Worm (Caenorhabditis elegans) whole organism, late embryonic: ENCODE data around the gene F56D6.23.

Source experiments
- F13H6.1 ChIP-seq: sonication (generic microtip); optimal IDR thresholded peaks from 2 replicates; lab custom pipeline; 2016; ENCODE audit warnings: missing genetic modification characterization, missing compliant biosample characterization
- che-1 ChIP-seq: sonication (generic microtip); optimal IDR thresholded peaks from 2 replicates; lab custom pipeline; 2016; ENCODE audit warnings: mild to moderate bottlenecking, missing genetic modification characterization, missing compliant biosample characterization
- npax-4 ChIP-seq: sonication (generic microtip); optimal IDR thresholded peaks from 2 replicates; lab custom pipeline; 2016; ENCODE audit warnings: missing genetic modification characterization, missing compliant biosample characterization
- pqm-1 ChIP-seq: sonication (generic microtip); optimal IDR thresholded peaks from 2 replicates; lab custom pipeline; 2016; ENCODE audit warnings: missing genetic modification characterization, missing compliant biosample characterization
- tbx-2 ChIP-seq: sonication (generic microtip); optimal IDR thresholded peaks from 2 replicates; lab custom pipeline; 2016; ENCODE audit warnings: missing genetic modification characterization, missing compliant biosample characterization
- unc-86 ChIP-seq: sonication (generic microtip); optimal IDR thresholded peaks from 2 replicates; lab custom pipeline; 2016; ENCODE audit warnings: missing genetic modification characterization, missing compliant biosample characterization
- zip-5 ChIP-seq: sonication (generic microtip); optimal IDR thresholded peaks from 2 replicates; lab custom pipeline; 2016; ENCODE audit warnings: missing genetic modification characterization, missing compliant biosample characterization

ce11 chrIV:3894004-3894480 is 24.2 kb upstream of the F56D6.23 start, which contains the start of gene F56D6.8:
- no peak for TF ChIP-seq pqm-1 (tag; lab: Kevin White, UChicago)
- TF ChIP-seq tbx-2, result no peak
- TF ChIP-seq che-1 (tag; lab: Kevin White, UChicago), result no peak
- no peak for TF ChIP-seq F13H6.1
- no peak for TF ChIP-seq npax-4 (tag; lab: Kevin White, UChicago)
- TF ChIP-seq zip-5 (tag; lab: Kevin White, UChicago), result no peak
- TF ChIP-seq unc-86 (tag; lab: Kevin White, UChicago), result no peak
